Worm (Caenorhabditis elegans): ENCODE data around the gene C04C11.1.

C04C11.1 gene

DNA sequence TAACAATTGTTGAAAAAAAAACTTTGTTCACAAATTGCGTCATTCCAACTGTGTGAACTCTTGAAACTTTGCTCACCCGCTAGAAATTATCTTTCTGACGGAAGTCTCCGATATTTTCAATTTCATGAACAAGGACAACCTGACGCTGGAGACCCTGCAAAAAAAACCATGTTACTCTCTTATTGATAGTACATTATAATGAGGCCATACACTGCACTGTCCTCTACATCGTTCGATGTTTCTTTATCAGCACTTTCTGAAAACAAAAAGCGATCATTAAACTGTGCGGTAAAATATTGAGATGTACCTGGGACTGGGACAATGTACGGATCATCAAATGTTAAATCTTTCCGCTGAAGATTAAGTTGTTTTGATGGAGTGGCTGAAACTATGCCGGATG lies 16.9 kb upstream of the C04C11.1 start:
- TF ChIP-seq sma-9 (GFP tag; optimal IDR thresholded peaks at IDR 0.05), result peak; percentile 16
- no peak for TF ChIP-seq sma-9 (tag; optimal IDR thresholded peaks at IDR 0.05)
- no peak for TF ChIP-seq mab-5 (tag; optimal IDR thresholded peaks at IDR 0.05)
- TF ChIP-seq sem-4 (tag; optimal IDR thresholded peaks at IDR 0.05), result no peak
- peak; percentile 47 for TF ChIP-seq fos-1 (tag; optimal IDR thresholded peaks at IDR 0.05)

- TF ChIP-seq nhr-12 (tag; optimal IDR thresholded peaks at IDR 0.05) (no peak), egl-27 (tag; optimal IDR thresholded peaks at IDR 0.05) (no peak), nhr-6 (tag; optimal IDR thresholded peaks at IDR 0.05) (no peak), elt-3 (tag; optimal IDR thresholded peaks at IDR 0.05) (no peak), ZK546.5 (tag; optimal IDR thresholded peaks at IDR 0.05) (no peak), gmeb-1 (tag; optimal IDR thresholded peaks at IDR 0.05) (no peak), Y55F3AM.14 (GFP tag; optimal IDR thresholded peaks at IDR 0.05) (no peak), nhr-11 (tag; optimal IDR thresholded peaks at IDR 0.05) (no peak), ztf-11 (tag; optimal IDR thresholded peaks at IDR 0.05) (no peak), elt-1 (tag; optimal IDR thresholded peaks at IDR 0.05) (no peak), unc-55 (GFP tag; optimal IDR thresholded peaks at IDR 0.05) (no peak), ceh-82 (tag; optimal IDR thresholded peaks at IDR 0.05) (no peak)
Measured at ce11 chrX:14008130-14008529, 12.3 kb upstream of the C04C11.1 start.

DNA sequence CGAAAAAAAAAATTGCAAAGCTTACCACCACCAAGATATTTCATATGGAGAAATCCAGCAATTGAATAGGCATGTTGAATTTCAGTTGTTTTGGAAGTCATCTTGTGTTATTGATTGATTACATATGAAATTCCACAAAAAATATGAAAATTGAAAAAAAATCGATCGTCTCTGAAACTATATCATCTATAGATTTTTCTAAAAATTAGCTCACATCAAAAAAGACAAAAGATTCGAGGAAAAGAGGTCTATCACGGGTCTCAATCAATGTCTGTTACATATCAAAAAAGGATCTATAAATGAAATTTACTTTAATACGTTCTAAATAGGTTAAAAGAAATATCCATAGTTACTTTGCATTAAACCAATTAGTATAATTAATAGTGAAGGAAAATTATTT lies 8.0 kb upstream of the C04C11.1 start, which contains the start of gene tbc-19:
Gene tbc-19 (minus strand): TSS at position 101 of the 400 bp plus-strand sequence.
- TF ChIP-seq gmeb-1 (tag; optimal IDR thresholded peaks at IDR 0.05) (no peak), elt-1 (tag; optimal IDR thresholded peaks at IDR 0.05) (no peak), zag-1 (tag; optimal IDR thresholded peaks at IDR 0.05) (no peak), ztf-11 (tag; optimal IDR thresholded peaks at IDR 0.05) (no peak), fos-1 (tag; optimal IDR thresholded peaks at IDR 0.05) (no peak), ztf-4 (tag; optimal IDR thresholded peaks at IDR 0.05) (no peak), nhr-77 (tag; optimal IDR thresholded peaks at IDR 0.05) (no peak), skn-1 (tag; optimal IDR thresholded peaks at IDR 0.05) (no peak), peb-1 (tag; optimal IDR thresholded peaks at IDR 0.05) (no peak)

ce11 chrX:14015366-14015765 lies 5.0 kb upstream of the C04C11.1 start, which contains the start of gene C04C11.25:
TSS of gene C04C11.25 (minus strand) at chrX:14015466.
- TF ChIP-seq nhr-23 (tag; optimal IDR thresholded peaks at IDR 0.05) (no peak), dmd-4 (tag; optimal IDR thresholded peaks at IDR 0.05) (no peak)

- TF ChIP-seq egl-27 (tag; optimal IDR thresholded peaks at IDR 0.05) (peak; percentile 25), nhr-12 (tag; optimal IDR thresholded peaks at IDR 0.05) (no peak), lsy-2 (tag; optimal IDR thresholded peaks at IDR 0.05) (peak in 1 of 2 experiments; percentile 41), lin-11 (tag; optimal IDR thresholded peaks at IDR 0.05) (peak; percentile 78), lin-13 (GFP tag; optimal IDR thresholded peaks at IDR 0.05) (peak; percentile 76), nhr-11 (tag; optimal IDR thresholded peaks at IDR 0.05) (peak; percentile 43), mab-5 (tag; optimal IDR thresholded peaks at IDR 0.05) (peak; percentile 73), unc-62 (GFP tag; optimal IDR thresholded peaks at IDR 0.05) (no peak), ztf-4 (tag; optimal IDR thresholded peaks at IDR 0.05) (peak; percentile 67), crh-2 (tag; optimal IDR thresholded peaks at IDR 0.05) (peak; percentile 83), nhr-6 (tag; optimal IDR thresholded peaks at IDR 0.05) (peak; percentile 72), nhr-21 (tag; optimal IDR thresholded peaks at IDR 0.05) (peak; percentile 78), sma-3 (GFP tag; optimal IDR thresholded peaks at IDR 0.05) (peak; percentile 73), C34F6.9 (tag; optimal IDR thresholded peaks at IDR 0.05) (peak; percentile 77), zag-1 (tag; optimal IDR thresholded peaks at IDR 0.05) (peak; percentile 67), nhr-25 (tag; optimal IDR thresholded peaks at IDR 0.05) (peak; percentile 10), blmp-1 (tag; optimal IDR thresholded peaks at IDR 0.05; ENCODE audit: insufficient read depth) (peak; percentile 8), elt-3 (tag; optimal IDR thresholded peaks at IDR 0.05) (no peak), fos-1 (tag; optimal IDR thresholded peaks at IDR 0.05) (peak; percentile 78), Y55F3AM.14 (GFP tag; optimal IDR thresholded peaks at IDR 0.05) (peak; percentile 63), R02D3.7 (tag; optimal IDR thresholded peaks at IDR 0.05) (no peak), nhr-237 (tag; optimal IDR thresholded peaks at IDR 0.05) (no peak), mdl-1 (tag; optimal IDR thresholded peaks at IDR 0.05) (peak in 1 of 2 experiments; percentile 49), nhr-129 (tag; optimal IDR thresholded peaks at IDR 0.05) (peak; percentile 92), unc-55 (GFP tag; optimal IDR thresholded peaks at IDR 0.05) (peak; percentile 87), sma-9 (GFP tag; optimal IDR thresholded peaks at IDR 0.05) (peak; percentile 88), sma-9 (tag; optimal IDR thresholded peaks at IDR 0.05) (no peak), gmeb-1 (tag; optimal IDR thresholded peaks at IDR 0.05) (peak; percentile 45), F13H6.1 (tag; optimal IDR thresholded peaks at IDR 0.05) (peak; percentile 79), ceh-82 (tag; optimal IDR thresholded peaks at IDR 0.05) (no peak), snpc-4 (tag; optimal IDR thresholded peaks at IDR 0.05) (peak; percentile 50), sem-4 (tag; optimal IDR thresholded peaks at IDR 0.05) (peak; percentile 53)
Measured at ce11 chrX:14015808-14016207, 4.6 kb upstream of the C04C11.1 start.
